Worm (Caenorhabditis elegans): Measurements from ENCODE around the gene dpr-1.

DNA sequence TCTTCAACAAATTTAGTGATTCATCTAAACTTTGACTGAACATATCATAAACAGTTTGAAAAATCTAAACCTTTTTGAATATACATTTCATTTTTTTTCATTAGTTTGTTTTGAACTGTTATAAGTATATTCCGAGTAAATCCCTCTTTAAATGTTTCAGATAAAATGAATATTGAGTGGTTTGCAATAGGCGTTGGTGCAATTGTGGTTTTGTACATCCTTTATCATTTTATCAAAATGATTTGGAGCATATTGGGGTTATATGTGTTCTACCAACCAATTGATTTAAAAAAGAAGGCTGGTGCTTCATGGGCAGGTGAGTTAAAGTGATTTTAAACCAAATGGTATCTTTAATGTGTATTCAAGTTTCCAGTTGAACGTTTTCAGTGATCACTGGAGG, 37.5 kb downstream of the dpr-1 start, which contains the start of gene stdh-3:
- TF ChIP-seq nhr-28 (tag; optimal IDR thresholded peaks at IDR 0.05) (no peak), snpc-4 (tag; optimal IDR thresholded peaks at IDR 0.05) (no peak), bed-3 (GFP tag; optimal IDR thresholded peaks at IDR 0.05) (no peak), lin-13 (tag; optimal IDR thresholded peaks at IDR 0.05) (no peak), unc-39 (tag; optimal IDR thresholded peaks at IDR 0.05) (no peak)
